Fruit fly (Drosophila melanogaster) whole organism, embryonic: ENCODE measurements around the gene CG3349.

ENCODE experiments used
- Bteb2 ChIP-seq: fragments of 200-800 bp; sonication (Bioruptor generic); optimal IDR thresholded peaks from 2 replicates; lab custom pipeline; 2016; ENCODE audit warnings: missing biosample characterization, missing genetic modification characterization
- C15 ChIP-seq: fragments of 200-800 bp; sonication (Bioruptor generic); IDR thresholded peaks from 3 replicates; pipeline ENCODE4 v1.3.6; 2022; ENCODE audit warnings: missing biosample characterization, missing genetic modification characterization
- CG12155 ChIP-seq: fragments of 200-800 bp; sonication (Bioruptor generic); optimal IDR thresholded peaks from 3 replicates; lab custom pipeline; 2016; ENCODE audit warnings: missing biosample characterization, missing genetic modification characterization
- CG12769 ChIP-seq: fragments of 200-800 bp; sonication (Bioruptor generic); optimal IDR thresholded peaks from 2 replicates; lab custom pipeline; 2019; ENCODE audit warnings: missing biosample characterization, mild to moderate bottlenecking, missing genetic modification characterization, moderate library complexity
- CG13287 ChIP-seq: fragments of 200-800 bp; sonication (Bioruptor generic); IDR thresholded peaks from 2 replicates; pipeline ENCODE4 v1.3.6; 2022; ENCODE audit warnings: missing biosample characterization, missing genetic modification characterization; ENCODE audit not compliant: partially characterized antibody
- CG14860 ChIP-seq: fragments of 200-800 bp; sonication (Bioruptor generic); IDR thresholded peaks from 3 replicates; pipeline ENCODE4 v1.3.6; 2022; ENCODE audit warnings: missing biosample characterization, missing genetic modification characterization; ENCODE audit not compliant: partially characterized antibody
- CG15479 ChIP-seq: fragments of 200-800 bp; sonication (Bioruptor generic); optimal IDR thresholded peaks from 3 replicates; lab custom pipeline; 2019; ENCODE audit warnings: missing biosample characterization, mild to moderate bottlenecking, missing genetic modification characterization, moderate library complexity
- CG1603 ChIP-seq: fragments of 200-800 bp; sonication (Bioruptor generic); optimal IDR thresholded peaks from 2 replicates; lab custom pipeline; 2019; ENCODE audit warnings: missing biosample characterization, mild to moderate bottlenecking, missing genetic modification characterization, moderate library complexity
- CG1832 ChIP-seq: fragments of 200-800 bp; sonication (Bioruptor generic); optimal IDR thresholded peaks from 2 replicates; lab custom pipeline; 2017; ENCODE audit warnings: missing biosample characterization, mild to moderate bottlenecking, missing genetic modification characterization, inconsistent platforms
- CG2199 ChIP-seq: fragments of 200-800 bp; sonication (Bioruptor generic); IDR thresholded peaks from 3 replicates; pipeline ENCODE4 v1.3.6; 2022; ENCODE audit warnings: missing biosample characterization, missing genetic modification characterization
- CG34224 ChIP-seq: fragments of 200-800 bp; sonication (Bioruptor generic); IDR thresholded peaks from 3 replicates; pipeline ENCODE4 v1.3.6; 2022; ENCODE audit warnings: missing biosample characterization, missing genetic modification characterization; ENCODE audit not compliant: partially characterized antibody
- CG3995 ChIP-seq: fragments of 200-800 bp; sonication (Bioruptor generic); optimal IDR thresholded peaks from 3 replicates; lab custom pipeline; 2016; ENCODE audit warnings: missing biosample characterization, missing genetic modification characterization
- CG4730 ChIP-seq: fragments of 200-800 bp; sonication (Bioruptor generic); IDR thresholded peaks from 2 replicates; pipeline ENCODE4 v1.3.6; 2022; ENCODE audit warnings: missing biosample characterization, missing genetic modification characterization
- CG9215 ChIP-seq: fragments of 200-800 bp; sonication (Bioruptor generic); IDR thresholded peaks from 2 replicates; pipeline ENCODE4 v1.3.6; 2022; ENCODE audit warnings: missing biosample characterization, missing genetic modification characterization
- CG9876 ChIP-seq: fragments of 200-800 bp; sonication (Bioruptor generic); optimal IDR thresholded peaks from 2 replicates; lab custom pipeline; 2016; ENCODE audit warnings: missing biosample characterization, missing genetic modification characterization
- Dbx ChIP-seq: fragments of 200-800 bp; sonication (Bioruptor generic); IDR thresholded peaks from 3 replicates; pipeline ENCODE4 v1.3.6; 2022; ENCODE audit warnings: missing biosample characterization, missing genetic modification characterization
- Deaf1 ChIP-seq: fragments of 200-800 bp; optimal IDR thresholded peaks from 3 replicates; lab custom pipeline; 2019; ENCODE audit warnings: missing biosample characterization, mild to moderate bottlenecking, missing genetic modification characterization, moderate library complexity
- Dp ChIP-seq: fragments of 200-800 bp; sonication (Bioruptor generic); optimal IDR thresholded peaks from 2 replicates; lab custom pipeline; 2018; ENCODE audit warnings: missing biosample characterization, mild to moderate bottlenecking, missing genetic modification characterization, moderate library complexity
- E2f2 ChIP-seq: fragments of 200-800 bp; sonication (Bioruptor generic); IDR thresholded peaks from 2 replicates; pipeline ENCODE4 v1.3.6; 2022; ENCODE audit warnings: missing biosample characterization, missing genetic modification characterization
- Gsc ChIP-seq: fragments of 200-800 bp; sonication (Bioruptor generic); IDR thresholded peaks from 2 replicates; pipeline ENCODE4 v1.3.6; 2022; ENCODE audit warnings: missing biosample characterization, missing genetic modification characterization
- MBD-R2 ChIP-seq: fragments of 200-800 bp; sonication (Bioruptor generic); IDR thresholded peaks from 2 replicates; pipeline ENCODE4 v1.3.6; 2022; ENCODE audit warnings: missing biosample characterization, missing genetic modification characterization
- MTF-1 ChIP-seq: fragments of 200-800 bp; sonication (Bioruptor generic); optimal IDR thresholded peaks from 2 replicates; lab custom pipeline; 2018; ENCODE audit warnings: missing biosample characterization, mild to moderate bottlenecking, missing genetic modification characterization, borderline replicate concordance
- Med ChIP-seq: fragments of 200-800 bp; sonication (Bioruptor generic); peaks from one replicate; lab custom pipeline; 2016; ENCODE audit warnings: missing biosample characterization, missing genetic modification characterization, mild to moderate bottlenecking, inconsistent platforms, moderate library complexity
- Myb ChIP-seq: fragments of 200-800 bp; sonication (Bioruptor generic); optimal IDR thresholded peaks from 2 replicates; lab custom pipeline; 2016; ENCODE audit warnings: missing biosample characterization, missing genetic modification characterization
- PHDP ChIP-seq: fragments of 200-800 bp; sonication (Bioruptor generic); optimal IDR thresholded peaks from 3 replicates; lab custom pipeline; 2018; ENCODE audit warnings: missing biosample characterization, mild to moderate bottlenecking, missing genetic modification characterization, moderate library complexity
- Pdp1 ChIP-seq, 2 experiments: fragments of 200-800 bp; sonication (Bioruptor generic); optimal IDR thresholded peaks; 3 replicates each; lab custom pipeline; 2016; ENCODE audit warnings: missing biosample characterization in 2 of 2, missing genetic modification characterization in 2 of 2, mild to moderate bottlenecking in 1 of 2, moderate library complexity in 1 of 2
- Vsx1 ChIP-seq: fragments of 200-800 bp; sonication (Bioruptor generic); optimal IDR thresholded peaks from 2 replicates; lab custom pipeline; 2017; ENCODE audit warnings: missing biosample characterization, mild to moderate bottlenecking, missing genetic modification characterization, missing genetic modification reagents
- ara ChIP-seq: fragments of 200-800 bp; sonication (Bioruptor generic); IDR thresholded peaks from 2 replicates; pipeline ENCODE4 v1.3.6; 2022; ENCODE audit warnings: missing biosample characterization, missing genetic modification characterization
- bbx ChIP-seq: fragments of 200-800 bp; sonication (Bioruptor generic); IDR thresholded peaks from 2 replicates; pipeline ENCODE4 v1.3.6; 2022; ENCODE audit warnings: missing biosample characterization, missing genetic modification characterization; ENCODE audit not compliant: partially characterized antibody
- bigmax ChIP-seq: fragments of 200-800 bp; sonication (Bioruptor generic); optimal IDR thresholded peaks from 2 replicates; lab custom pipeline; 2018; ENCODE audit warnings: missing biosample characterization, mild to moderate bottlenecking, missing genetic modification characterization
- cad ChIP-seq: fragments of >200 bp; optimal IDR thresholded peaks from 2 replicates; lab custom pipeline; 2017; ENCODE audit warnings: missing biosample characterization, missing genetic modification characterization
- caup ChIP-seq: fragments of 200-800 bp; sonication (Bioruptor generic); optimal IDR thresholded peaks from 3 replicates; lab custom pipeline; 2017; ENCODE audit warnings: missing biosample characterization, mild to moderate bottlenecking, missing genetic modification characterization, moderate library complexity; ENCODE audit not compliant: severe bottlenecking
- chinmo ChIP-seq: fragments of 200-800 bp; sonication (Bioruptor generic); IDR thresholded peaks from 4 replicates; pipeline ENCODE4 v1.3.6; 2022; ENCODE audit warnings: missing biosample characterization, missing genetic modification characterization; ENCODE audit not compliant: partially characterized antibody
- chn ChIP-seq: fragments of 200-800 bp; sonication (Bioruptor generic); optimal IDR thresholded peaks from 2 replicates; lab custom pipeline; 2016; ENCODE audit warnings: missing biosample characterization, missing genetic modification characterization
- danr ChIP-seq: fragments of 200-800 bp; sonication (Bioruptor generic); IDR thresholded peaks from 2 replicates; pipeline ENCODE4 v1.3.6; 2022; ENCODE audit warnings: missing biosample characterization, missing genetic modification characterization
- disco-r ChIP-seq: fragments of 200-800 bp; sonication (Bioruptor generic); optimal IDR thresholded peaks from 2 replicates; lab custom pipeline; 2016; ENCODE audit warnings: missing biosample characterization, missing genetic modification characterization
- gsb-n ChIP-seq: fragments of 200-800 bp; sonication (Bioruptor generic); optimal IDR thresholded peaks from 3 replicates; lab custom pipeline; 2018; ENCODE audit warnings: missing biosample characterization, mild to moderate bottlenecking, missing genetic modification characterization
- hth ChIP-seq: fragments of >200 bp; optimal IDR thresholded peaks from 2 replicates; lab custom pipeline; 2017; ENCODE audit warnings: inconsistent platforms
- ind ChIP-seq: fragments of 200-800 bp; sonication (Bioruptor generic); optimal IDR thresholded peaks from 3 replicates; lab custom pipeline; 2016; ENCODE audit warnings: missing biosample characterization, missing genetic modification characterization
- kay ChIP-seq: fragments of 200-800 bp; sonication (Bioruptor generic); optimal IDR thresholded peaks from 2 replicates; lab custom pipeline; 2016; ENCODE audit warnings: missing biosample characterization, missing genetic modification characterization
- luna ChIP-seq: fragments of 200-800 bp; sonication (Bioruptor generic); optimal IDR thresholded peaks from 2 replicates; lab custom pipeline; 2016; ENCODE audit warnings: missing biosample characterization, missing genetic modification characterization
- nom ChIP-seq: fragments of 200-800 bp; sonication (Bioruptor generic); optimal IDR thresholded peaks from 2 replicates; lab custom pipeline; 2017; ENCODE audit warnings: missing biosample characterization, missing genetic modification characterization, mild to moderate bottlenecking, moderate library complexity, missing genetic modification reagents
- pzg ChIP-seq: fragments of 200-800 bp; sonication (Bioruptor generic); optimal IDR thresholded peaks from 3 replicates; lab custom pipeline; 2018; ENCODE audit warnings: missing biosample characterization, mild to moderate bottlenecking, missing genetic modification characterization, moderate library complexity
- repo ChIP-seq: fragments of 200-800 bp; sonication (Bioruptor generic); optimal IDR thresholded peaks from 2 replicates; lab custom pipeline; 2016; ENCODE audit warnings: missing biosample characterization, missing genetic modification characterization
- sr ChIP-seq: fragments of 200-800 bp; sonication (Bioruptor generic); IDR thresholded peaks from 3 replicates; pipeline ENCODE4 v1.3.6; 2022; ENCODE audit warnings: missing biosample characterization, missing genetic modification characterization
- zen2 ChIP-seq: fragments of 200-800 bp; sonication (Bioruptor generic); IDR thresholded peaks from 3 replicates; pipeline ENCODE4 v1.3.6; 2022; ENCODE audit warnings: missing biosample characterization, missing genetic modification characterization; ENCODE audit not compliant: partially characterized antibody

Gene CG3349

dm6 chr3L:14992025-14992424 is 12.6 kb downstream of the CG3349 start, which contains the start of gene Zip71B (continued):
- no peak for TF ChIP-seq MTF-1
- TF ChIP-seq CG34224 (GFP tag; lab: Robert Waterston, UW): no peak
- peak; percentile 68 for TF ChIP-seq Dp (GFP tag; lab: Kevin White, UChicago)
- TF ChIP-seq C15 (GFP tag; lab: Robert Waterston, UW): no peak
- no peak for TF ChIP-seq hth (lab: Kevin White, UChicago)
- peak; percentile 98 for TF ChIP-seq CG12155 (GFP tag; lab: Kevin White, UChicago)
- peak; percentile 13 for TF ChIP-seq CG15479 (GFP tag; lab: Kevin White, UChicago)
- no peak for TF ChIP-seq CG9215 (GFP tag; lab: Robert Waterston, UW)
- no peak for TF ChIP-seq CG4730 (GFP tag; lab: Robert Waterston, UW)
- no peak for TF ChIP-seq Vsx1
- TF ChIP-seq sr (GFP tag; lab: Robert Waterston, UW): peak; percentile 64; the same call in 2 of the 3 replicates
- TF ChIP-seq CG2199 (GFP tag; lab: Robert Waterston, UW): 0 out of 3 replicates have a peak, but pooled peaks have one; percentile 56
- TF ChIP-seq CG13287: no peak
- TF ChIP-seq Bteb2: no peak
- TF ChIP-seq zen2 (GFP tag; lab: Robert Waterston, UW): no peak
- peak; percentile 36 for TF ChIP-seq Med
- TF ChIP-seq Dbx (GFP tag; lab: Robert Waterston, UW): no peak
- TF ChIP-seq cad (GFP tag; lab: Kevin White, UChicago): peak; percentile 16
- no peak for TF ChIP-seq CG1603 (tag; lab: Kevin White, UChicago)
- peak in 1 of 2 experiments; percentile 28 for TF ChIP-seq Pdp1 (GFP tag; optimal IDR thresholded peaks at IDR 0.05; lab: Kevin White, UChicago)
- TF ChIP-seq CG14860 (GFP tag; lab: Robert Waterston, UW): no peak
- TF ChIP-seq CG12769 (tag; lab: Kevin White, UChicago): no peak
- TF ChIP-seq bbx (GFP tag; lab: Robert Waterston, UW): no peak
- TF ChIP-seq CG1832 (GFP tag; lab: Kevin White, UChicago): peak; percentile 39
- TF ChIP-seq Gsc (GFP tag; lab: Robert Waterston, UW): no peak
- no peak for TF ChIP-seq CG9876 (GFP tag; lab: Kevin White, UChicago)
- TF ChIP-seq bigmax: no peak
- peak; percentile 72 for TF ChIP-seq E2f2 (GFP tag; lab: Robert Waterston, UW)
- no peak for TF ChIP-seq danr (GFP tag; lab: Robert Waterston, UW)
- TF ChIP-seq Myb (GFP tag; lab: Kevin White, UChicago): peak; percentile 61
- no peak for TF ChIP-seq PHDP (tag; lab: Kevin White, UChicago)
- peak; percentile 25 for TF ChIP-seq kay (GFP tag; lab: Kevin White, UChicago)
- TF ChIP-seq luna (GFP tag; lab: Kevin White, UChicago): no peak
- peak; percentile 0 for TF ChIP-seq chn
- no peak for TF ChIP-seq repo
- TF ChIP-seq gsb-n (tag; lab: Kevin White, UChicago): no peak
- no peak for TF ChIP-seq caup (GFP tag; lab: Kevin White, UChicago)
- TF ChIP-seq pzg (GFP tag; lab: Kevin White, UChicago): peak; percentile 9
- TF ChIP-seq ind (GFP tag; lab: Kevin White, UChicago): no peak
- no peak for TF ChIP-seq chinmo (GFP tag; lab: Robert Waterston, UW)
- no peak for TF ChIP-seq disco-r (GFP tag; lab: Kevin White, UChicago)
- peak; percentile 61 for TF ChIP-seq Deaf1 (tag; lab: Kevin White, UChicago)
- TF ChIP-seq CG3995 (GFP tag; lab: Kevin White, UChicago): no peak
- TF ChIP-seq nom (GFP tag; lab: Kevin White, UChicago): no peak
- TF ChIP-seq MBD-R2 (GFP tag; lab: Robert Waterston, UW): peak; percentile 24; the same call in 1 of the 2 replicates
- TF ChIP-seq ara (GFP tag; lab: Robert Waterston, UW): 0 out of 2 replicates have a peak, but pooled peaks have one; percentile 5
